Fruit fly (Drosophila melanogaster) whole organism: ENCODE data around the gene RpL17.

Source experiments
- psq ChIP-seq: fragments of >200 bp; optimal IDR thresholded peaks from 2 replicates; lab custom pipeline; 2017
- usp ChIP-seq: fragments of >200 bp; optimal IDR thresholded peaks from 2 replicates; lab custom pipeline; 2017; ENCODE audit warnings: missing biosample characterization, missing genetic modification characterization, mixed read lengths

DNA sequence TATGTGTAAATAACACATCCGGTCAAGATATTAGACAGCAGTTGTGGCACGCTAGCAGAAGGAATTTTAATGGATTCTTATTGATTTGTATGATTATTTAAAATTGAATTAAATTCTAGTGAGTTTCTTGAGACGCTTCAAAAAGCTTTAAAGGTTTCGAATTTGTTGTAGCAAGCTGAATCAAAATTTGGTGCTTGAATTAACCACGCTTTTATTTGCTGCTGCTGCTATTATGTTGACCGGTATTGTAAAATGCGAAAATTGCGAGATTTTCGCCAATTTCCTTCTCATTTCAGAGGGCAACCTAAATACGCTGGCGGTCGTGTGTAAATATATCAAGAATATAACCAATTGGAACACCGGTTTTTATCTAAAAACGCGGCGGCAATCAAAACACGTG lies 846 bp downstream of the RpL17 start:
- no peak for TF ChIP-seq psq (lab: Kevin White, UChicago)
- TF ChIP-seq usp (GFP tag; lab: Kevin White, UChicago): no peak
